Worm (Caenorhabditis elegans) whole organism, young adult: Measurements from ENCODE around the gene F11A10.6.

Experiments used
- C06A6.2 ChIP-seq: fragments of 200-800 bp; sonication (Bioruptor generic); conservative IDR thresholded peaks from 2 replicates; pipeline ENCODE4 v1.3.6; 2022; ENCODE audit warnings: missing genetic modification characterization, missing compliant biosample characterization
- F49E8.2 ChIP-seq: sonication (generic microtip); optimal IDR thresholded peaks from 3 replicates; lab custom pipeline; 2017; ENCODE audit warnings: missing genetic modification characterization, mild to moderate bottlenecking, missing compliant biosample characterization, antibody characterized with exemption, moderate library complexity; ENCODE audit not compliant: insufficient read depth
- Y56A3A.18 ChIP-seq: fragments of 200-800 bp; sonication (Bioruptor generic); IDR thresholded peaks from 2 replicates; pipeline ENCODE4 v1.3.6; 2022; ENCODE audit warnings: missing genetic modification reagents, missing genetic modification characterization, missing compliant biosample characterization
- Y67H2A.10 ChIP-seq: fragments of 200-800 bp; sonication (Bioruptor generic); conservative IDR thresholded peaks from 2 replicates; pipeline ENCODE4 v1.3.6; 2022; ENCODE audit warnings: missing genetic modification reagents, missing genetic modification characterization, missing compliant biosample characterization
- ama-1 ChIP-seq, 3 experiments: fragments of 150-350 bp in 1 of 3; sonication (generic microtip) in 2 of 3; optimal IDR thresholded peaks; 2 replicates each; lab custom pipeline; 2014 to 2018; ENCODE audit warnings: missing biosample characterization in 2 of 3, missing genetic modification characterization in 2 of 3, missing genetic modification reagents in 2 of 3
- gei-17 ChIP-seq: fragments of 200-800 bp; sonication (Bioruptor generic); optimal IDR thresholded peaks from 2 replicates; lab custom pipeline; 2018; ENCODE audit warnings: mild to moderate bottlenecking, missing genetic modification characterization, missing compliant biosample characterization
- hlh-26 ChIP-seq: fragments of 200-800 bp; sonication (Bioruptor generic); conservative IDR thresholded peaks from 2 replicates; pipeline ENCODE4 v1.3.6; 2022; ENCODE audit warnings: missing genetic modification reagents, missing genetic modification characterization, missing compliant biosample characterization
- pha-4 ChIP-seq: fragments of 150-350 bp; sonication (generic microtip); optimal IDR thresholded peaks from 2 replicates; lab custom pipeline; 2014; ENCODE audit warnings: missing biosample characterization, missing genetic modification reagents, missing genetic modification characterization
- rcor-1 ChIP-seq: fragments of 200-800 bp; sonication (Bioruptor generic); IDR thresholded peaks from 2 replicates; pipeline ENCODE4 v1.3.6; 2022; ENCODE audit warnings: missing genetic modification reagents, missing genetic modification characterization, missing compliant biosample characterization
- snpc-4 ChIP-seq, 5 experiments: fragments of 150-350 bp in 1 of 5; sonication (generic microtip) in 4 of 5; optimal IDR thresholded peaks; 2 replicates each; lab custom pipeline; 2014 to 2018; ENCODE audit warnings: missing genetic modification characterization in 5 of 5, missing biosample characterization in 3 of 5, antibody characterized with exemption in 2 of 5, mild to moderate bottlenecking in 2 of 5, missing compliant biosample characterization in 2 of 5, missing genotype in 2 of 5, moderate library complexity in 2 of 5, missing genetic modification reagents in 1 of 5

DNA sequence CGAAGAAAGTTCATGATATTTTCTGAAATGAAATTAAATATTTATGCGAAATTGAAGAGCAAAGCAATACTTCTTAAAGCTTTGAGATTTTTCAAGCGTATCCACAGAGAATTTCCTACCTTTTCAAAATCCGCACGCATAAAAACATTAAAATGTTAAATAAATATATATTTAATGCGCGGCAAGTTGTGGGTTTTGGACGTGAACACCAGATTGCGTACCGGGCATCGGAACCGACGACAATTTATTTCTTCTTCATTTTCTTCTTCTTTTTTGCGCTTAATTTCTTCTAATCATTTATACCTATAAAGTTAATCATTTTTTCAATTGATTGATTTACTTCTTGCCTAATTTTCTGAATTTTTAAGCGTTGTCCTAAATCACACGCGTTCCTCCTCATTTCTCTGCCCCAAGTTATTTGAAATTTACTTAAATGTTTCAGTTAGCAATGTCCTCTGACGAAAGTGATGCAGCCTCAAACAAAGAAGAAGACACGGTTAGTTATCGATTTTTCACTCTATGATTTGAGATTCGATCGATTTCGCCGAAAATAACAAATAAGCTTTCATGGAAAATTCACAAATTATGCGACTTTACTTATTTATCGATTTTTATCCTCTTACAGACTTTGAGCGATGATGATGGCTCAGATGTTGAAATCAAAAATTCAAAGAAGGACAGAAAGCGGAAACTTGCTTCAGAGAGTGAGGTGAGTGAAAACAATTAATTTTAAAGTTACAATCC, 38.2 kb downstream of the F11A10.6 start, which contains the start of the genes bre-5 and spt-5:
- TF ChIP-seq gei-17 (GFP tag; lab: Kevin White, UChicago) (no peak), ama-1 (optimal IDR thresholded peaks at IDR 0.05; lab: Kevin White, UChicago) (no peak), ama-1 (GFP tag; optimal IDR thresholded peaks at IDR 0.05; lab: Kevin White, UChicago) (no peak), hlh-26 (GFP tag; lab: Robert Waterston, UW) (no peak), Y67H2A.10 (GFP tag; lab: Robert Waterston, UW) (no peak), rcor-1 (GFP tag; lab: Robert Waterston, UW) (no peak), C06A6.2 (GFP tag; lab: Robert Waterston, UW) (no peak), pha-4 (tag; lab: Kevin White, UChicago) (no peak), F49E8.2 (tag; lab: Kevin White, UChicago) (no peak), Y56A3A.18 (GFP tag; lab: Robert Waterston, UW) (no peak), snpc-4 (GFP tag; optimal IDR thresholded peaks at IDR 0.05; lab: Kevin White, UChicago) (no peak), snpc-4 (tag; optimal IDR thresholded peaks at IDR 0.05; lab: Kevin White, UChicago) (no peak)
